Fruit fly (Drosophila melanogaster) whole organism, prepupa: ENCODE data around the gene pad.

Experiments
- CG11294 ChIP-seq: fragments of 200-800 bp; sonication (Bioruptor generic); IDR thresholded peaks from 2 replicates; pipeline ENCODE4 v1.3.6; 2022; ENCODE audit warnings: missing biosample characterization, missing genetic modification characterization
- CG32006 ChIP-seq: fragments of 200-800 bp; sonication (Bioruptor generic); optimal IDR thresholded peaks from 3 replicates; lab custom pipeline; 2017; ENCODE audit warnings: missing biosample characterization, mild to moderate bottlenecking, missing genetic modification characterization
- acj6 ChIP-seq: fragments of 200-800 bp; sonication (Bioruptor generic); optimal IDR thresholded peaks from 3 replicates; lab custom pipeline; 2016; ENCODE audit warnings: missing biosample characterization, missing genetic modification characterization
- eg ChIP-seq: fragments of 200-800 bp; sonication (Bioruptor generic); IDR thresholded peaks from 3 replicates; pipeline ENCODE4 v1.3.6; 2022; ENCODE audit warnings: missing biosample characterization, missing genetic modification characterization

dm6 chr3R:16349111-16349655 is 7.1 kb downstream of the pad start, which contains the start of the genes CG14879 and Manf:
- TF ChIP-seq eg (GFP tag; lab: Robert Waterston, UW) (no peak), CG11294 (no peak), acj6 (GFP tag; lab: Kevin White, UChicago) (no peak), CG32006 (GFP tag; lab: Kevin White, UChicago) (no peak)
